Worm (Caenorhabditis elegans) whole organism, late embryonic: ENCODE measurements around the gene unc-68.

Experiments used
- C38D4.7 ChIP-seq: fragments of 200-800 bp; sonication (Bioruptor generic); optimal IDR thresholded peaks from 2 replicates; lab custom pipeline; 2018; ENCODE audit warnings: mild to moderate bottlenecking, missing genetic modification characterization, moderate library complexity, missing compliant biosample characterization
- F13H6.1 ChIP-seq: sonication (generic microtip); optimal IDR thresholded peaks from 2 replicates; lab custom pipeline; 2016; ENCODE audit warnings: missing genetic modification characterization, missing compliant biosample characterization
- K02D7.2 ChIP-seq: sonication (generic microtip); optimal IDR thresholded peaks from 2 replicates; lab custom pipeline; 2017; ENCODE audit warnings: mild to moderate bottlenecking, missing genetic modification characterization, missing compliant biosample characterization
- K09A11.1 ChIP-seq: sonication (generic microtip); optimal IDR thresholded peaks from 2 replicates; lab custom pipeline; 2017; ENCODE audit warnings: antibody characterized with exemption, mild to moderate bottlenecking, missing genetic modification characterization, missing compliant biosample characterization; ENCODE audit not compliant: insufficient read depth
- Y22D7AL.16 ChIP-seq: sonication (generic microtip); optimal IDR thresholded peaks from 2 replicates; lab custom pipeline; 2016; ENCODE audit warnings: missing genetic modification characterization, missing compliant biosample characterization
- ahr-1 ChIP-seq: sonication (generic microtip); optimal IDR thresholded peaks from 2 replicates; lab custom pipeline; 2016; ENCODE audit warnings: missing genetic modification characterization, missing compliant biosample characterization
- ceh-14 ChIP-seq: sonication (generic microtip); optimal IDR thresholded peaks from 2 replicates; lab custom pipeline; 2016; ENCODE audit warnings: missing genotype, missing genetic modification characterization, missing compliant biosample characterization
- ceh-19 ChIP-seq: fragments of 200-800 bp; sonication (Bioruptor generic); optimal IDR thresholded peaks from 2 replicates; lab custom pipeline; 2018; ENCODE audit warnings: mild to moderate bottlenecking, missing genetic modification characterization, missing compliant biosample characterization
- ceh-22 ChIP-seq: sonication (generic microtip); optimal IDR thresholded peaks from 2 replicates; lab custom pipeline; 2017; ENCODE audit warnings: missing biosample characterization, missing genetic modification characterization
- ceh-48 ChIP-seq: sonication (generic microtip); optimal IDR thresholded peaks from 2 replicates; lab custom pipeline; 2016; ENCODE audit warnings: missing genetic modification characterization, inconsistent platforms, missing compliant biosample characterization
- ceh-6 ChIP-seq: fragments of 200-800 bp; sonication (Bioruptor generic); optimal IDR thresholded peaks from 2 replicates; lab custom pipeline; 2018; ENCODE audit warnings: mild to moderate bottlenecking, missing genetic modification characterization, missing compliant biosample characterization
- elt-4 ChIP-seq: sonication (generic microtip); optimal IDR thresholded peaks from 2 replicates; lab custom pipeline; 2016; ENCODE audit warnings: missing genetic modification characterization, missing compliant biosample characterization
- eyg-1 ChIP-seq: sonication (generic microtip); optimal IDR thresholded peaks from 2 replicates; lab custom pipeline; 2016; ENCODE audit warnings: missing genotype, missing genetic modification characterization, missing compliant biosample characterization
- fkh-10 ChIP-seq: fragments of 150-350 bp; optimal IDR thresholded peaks from 2 replicates; lab custom pipeline; 2014; ENCODE audit warnings: missing biosample characterization, missing genetic modification reagents, missing genetic modification characterization
- fkh-6 ChIP-seq: sonication (generic microtip); optimal IDR thresholded peaks from 2 replicates; lab custom pipeline; 2016; ENCODE audit warnings: missing genetic modification characterization, missing compliant biosample characterization
- hlh-13 ChIP-seq: fragments of 200-800 bp; sonication (Bioruptor generic); optimal IDR thresholded peaks from 2 replicates; lab custom pipeline; 2018; ENCODE audit warnings: mild to moderate bottlenecking, missing genetic modification characterization, missing compliant biosample characterization
- hlh-6 ChIP-seq: sonication (generic microtip); optimal IDR thresholded peaks from 2 replicates; lab custom pipeline; 2016; ENCODE audit warnings: missing genotype, missing genetic modification characterization, missing compliant biosample characterization
- pag-3 ChIP-seq: sonication (generic microtip); optimal IDR thresholded peaks from 2 replicates; lab custom pipeline; 2016; ENCODE audit warnings: missing compliant biosample characterization, missing genetic modification characterization, borderline replicate concordance
- pat-9 ChIP-seq: fragments of 200-800 bp; sonication (Bioruptor generic); optimal IDR thresholded peaks from 2 replicates; lab custom pipeline; 2018; ENCODE audit warnings: mild to moderate bottlenecking, missing genetic modification characterization, moderate library complexity, missing compliant biosample characterization
- pax-1 ChIP-seq: fragments of 150-350 bp; optimal IDR thresholded peaks from 2 replicates; lab custom pipeline; 2014; ENCODE audit warnings: missing biosample characterization, missing genetic modification characterization
- pha-2 ChIP-seq: sonication (generic microtip); optimal IDR thresholded peaks from 2 replicates; lab custom pipeline; 2017; ENCODE audit warnings: mild to moderate bottlenecking, missing genetic modification characterization, missing compliant biosample characterization
- pha-4 ChIP-seq: fragments of 150-350 bp; optimal IDR thresholded peaks from 2 replicates; lab custom pipeline; 2018; ENCODE audit warnings: missing biosample characterization, missing genetic modification reagents, missing genetic modification characterization
- pqm-1 ChIP-seq: sonication (generic microtip); optimal IDR thresholded peaks from 2 replicates; lab custom pipeline; 2016; ENCODE audit warnings: missing genetic modification characterization, missing compliant biosample characterization
- pros-1 ChIP-seq: fragments of 150-350 bp; optimal IDR thresholded peaks from 2 replicates; lab custom pipeline; 2014; ENCODE audit warnings: missing biosample characterization, missing genetic modification reagents, missing genetic modification characterization
- ref-2 ChIP-seq: sonication (generic microtip); optimal IDR thresholded peaks from 2 replicates; lab custom pipeline; 2016; ENCODE audit warnings: missing genetic modification characterization, missing compliant biosample characterization
- syd-9 ChIP-seq: sonication (generic microtip); optimal IDR thresholded peaks from 2 replicates; lab custom pipeline; 2016; ENCODE audit warnings: mild to moderate bottlenecking, missing genetic modification characterization, moderate library complexity, missing compliant biosample characterization
- tbx-2 ChIP-seq: sonication (generic microtip); optimal IDR thresholded peaks from 2 replicates; lab custom pipeline; 2016; ENCODE audit warnings: missing genetic modification characterization, missing compliant biosample characterization
- tbx-7 ChIP-seq: sonication (generic microtip); optimal IDR thresholded peaks from 2 replicates; lab custom pipeline; 2016; ENCODE audit warnings: missing genotype, missing genetic modification characterization, missing compliant biosample characterization
- ttx-3 ChIP-seq: sonication (generic microtip); optimal IDR thresholded peaks from 2 replicates; lab custom pipeline; 2016; ENCODE audit warnings: missing genetic modification reagents, missing genetic modification characterization, missing compliant biosample characterization
- unc-3 ChIP-seq, 2 experiments: fragments of 200-800 bp in 1 of 2; sonication (Bioruptor generic) in 1 of 2; sonication (generic microtip) in 1 of 2; conservative IDR thresholded peaks in 1 of 2; optimal IDR thresholded peaks in 1 of 2; 2 replicates each; pipeline versions ENCODE4 v1.3.6 to Lab custom; 2016 to 2022; ENCODE audit warnings: missing compliant biosample characterization in 2 of 2, missing genetic modification characterization in 2 of 2, missing genetic modification reagents in 1 of 2
- unc-42 ChIP-seq: sonication (generic microtip); optimal IDR thresholded peaks from 2 replicates; lab custom pipeline; 2016; ENCODE audit warnings: missing genotype, missing genetic modification characterization, missing compliant biosample characterization
- unc-55 ChIP-seq: sonication (generic microtip); optimal IDR thresholded peaks from 2 replicates; lab custom pipeline; 2017; ENCODE audit warnings: missing biosample characterization, missing genetic modification reagents, missing genetic modification characterization
- unc-86 ChIP-seq: sonication (generic microtip); optimal IDR thresholded peaks from 2 replicates; lab custom pipeline; 2016; ENCODE audit warnings: missing genetic modification characterization, missing compliant biosample characterization
- zip-5 ChIP-seq: sonication (generic microtip); optimal IDR thresholded peaks from 2 replicates; lab custom pipeline; 2016; ENCODE audit warnings: missing genetic modification characterization, missing compliant biosample characterization
- ztf-16 ChIP-seq: sonication (generic microtip); optimal IDR thresholded peaks from 2 replicates; lab custom pipeline; 2017; ENCODE audit warnings: missing genetic modification characterization, missing compliant biosample characterization

unc-68 gene

DNA sequence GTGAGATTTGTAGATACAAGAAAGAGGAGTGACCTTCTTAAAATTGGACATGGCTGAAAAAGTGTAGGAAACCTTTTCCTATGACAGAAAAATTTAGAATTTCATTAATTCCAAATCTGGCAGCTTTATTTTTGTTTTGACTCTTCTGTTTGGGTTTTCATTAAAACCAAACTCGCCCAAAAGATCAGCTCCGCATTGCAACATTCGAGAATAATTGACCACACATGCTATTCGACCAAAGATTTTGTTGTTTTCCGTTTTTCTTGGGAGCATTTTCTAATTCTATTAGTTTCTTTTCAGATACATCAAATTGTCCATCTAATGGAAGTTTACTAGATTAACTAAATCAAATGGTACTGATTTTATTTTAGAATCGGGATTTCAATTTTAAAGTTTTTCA lies 27.4 kb upstream of the unc-68 start, which contains the start of gene mec-1:
Gene mec-1 (plus strand): TSS at position 301 of the 400 bp plus-strand sequence.
- no peak for TF ChIP-seq unc-55 (GFP tag; lab: Kevin White, UChicago)
- no peak for TF ChIP-seq pax-1 (tag; lab: Kevin White, UChicago)
- no peak for TF ChIP-seq ttx-3
- no peak for TF ChIP-seq ztf-16 (tag; lab: Kevin White, UChicago)
- TF ChIP-seq F13H6.1 (tag; lab: Kevin White, UChicago) = no peak
- TF ChIP-seq hlh-13 = no peak
- no peak for TF ChIP-seq tbx-7 (tag; lab: Kevin White, UChicago)
- no peak for TF ChIP-seq pros-1 (tag; lab: Kevin White, UChicago)
- no peak for TF ChIP-seq K02D7.2
- no peak for TF ChIP-seq K09A11.1 (tag; lab: Kevin White, UChicago)
- no peak for TF ChIP-seq fkh-6
- TF ChIP-seq elt-4 (tag; lab: Kevin White, UChicago) = no peak

DNA sequence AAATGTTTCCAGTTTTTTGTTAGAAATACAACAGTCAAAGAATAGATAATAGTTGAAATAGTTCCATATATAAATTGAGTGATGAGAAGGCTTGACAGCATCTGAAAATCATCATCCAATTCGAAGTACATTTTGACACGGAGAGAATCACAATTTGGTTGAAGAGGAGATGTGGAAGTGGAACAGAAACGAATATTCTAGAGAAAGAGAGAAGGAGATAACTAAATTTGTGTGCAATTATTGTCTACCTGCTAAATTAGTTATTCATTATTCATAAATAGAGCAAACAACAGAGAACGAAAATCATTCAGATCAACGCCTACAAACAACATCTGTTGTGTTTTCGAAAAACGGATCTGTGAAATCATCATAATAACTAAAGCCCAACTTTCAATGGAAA lies 25.0 kb upstream of the unc-68 start, which contains the start of gene srg-31:
Gene srg-31 (minus strand): TSS at position 101 of the 400 bp plus-strand sequence.
- TF ChIP-seq hlh-13 (no peak), ceh-22 (tag; lab: Kevin White, UChicago) (no peak), pha-4 (tag; lab: Kevin White, UChicago) (no peak), unc-55 (GFP tag; lab: Kevin White, UChicago) (no peak), tbx-2 (tag; lab: Kevin White, UChicago) (no peak), pax-1 (tag; lab: Kevin White, UChicago) (no peak), C38D4.7 (GFP tag; lab: Kevin White, UChicago) (no peak), ceh-14 (no peak), ahr-1 (tag; lab: Kevin White, UChicago) (no peak), ref-2 (tag; lab: Kevin White, UChicago) (no peak), pag-3 (tag; lab: Kevin White, UChicago) (no peak)

DNA sequence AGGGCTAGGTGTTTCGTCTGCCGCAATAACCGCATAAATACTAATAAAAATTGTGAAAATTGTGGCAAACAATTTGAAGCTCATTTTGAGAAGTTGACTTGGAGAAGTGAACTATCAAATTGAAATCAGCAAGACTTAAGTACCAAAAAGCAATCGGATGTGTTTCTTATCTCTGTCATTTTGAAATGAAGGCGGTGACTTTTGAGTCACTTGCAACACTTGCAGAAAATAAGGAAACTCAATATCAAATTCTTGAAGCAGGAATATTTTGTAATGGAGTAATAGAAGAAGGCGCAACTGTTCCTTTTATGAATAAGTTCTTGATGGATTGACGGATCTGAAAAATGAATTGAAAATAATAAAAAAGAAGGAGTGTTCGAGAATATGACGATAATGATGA lies 22.5 kb upstream of the unc-68 start, which contains the start of gene T07H8.11:
Gene T07H8.11 (minus strand): TSS at position 101 of the 400 bp plus-strand sequence.
- TF ChIP-seq zip-5 (tag; lab: Kevin White, UChicago) (no peak), hlh-6 (tag; lab: Kevin White, UChicago) (no peak), K02D7.2 (no peak), pha-2 (tag; lab: Kevin White, UChicago) (no peak), pat-9 (tag; lab: Kevin White, UChicago) (no peak), eyg-1 (tag; lab: Kevin White, UChicago) (no peak), ceh-48 (tag; lab: Kevin White, UChicago) (no peak), fkh-10 (GFP tag; lab: Kevin White, UChicago) (no peak), unc-55 (GFP tag; lab: Kevin White, UChicago) (no peak), Y22D7AL.16 (tag; lab: Kevin White, UChicago) (no peak), unc-3 (GFP tag; conservative IDR thresholded peaks at IDR 0.05; lab: Robert Waterston, UW) (no peak), unc-3 (tag; optimal IDR thresholded peaks at IDR 0.05; lab: Kevin White, UChicago) (no peak), ztf-16 (tag; lab: Kevin White, UChicago) (no peak), ceh-6 (GFP tag; lab: Kevin White, UChicago) (no peak), pqm-1 (tag; lab: Kevin White, UChicago) (no peak)

DNA sequence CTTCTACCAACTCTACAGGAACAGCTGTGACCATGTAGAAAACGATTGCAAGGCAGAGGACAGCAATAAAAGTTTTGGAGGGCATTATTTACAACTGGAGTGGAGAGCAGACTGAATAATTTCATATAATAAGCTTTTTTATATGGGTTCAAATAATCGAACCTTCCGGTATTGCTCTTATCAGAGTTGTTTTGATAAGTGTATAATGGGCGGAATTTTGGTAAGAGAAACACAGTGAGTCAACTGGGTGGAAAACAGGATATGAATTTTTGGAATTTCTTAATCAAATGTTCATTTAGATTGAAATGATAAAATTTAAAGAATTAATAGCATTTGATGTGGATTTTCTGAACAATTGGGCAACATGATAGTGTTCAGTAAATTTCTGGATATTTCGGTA lies 20.9 kb upstream of the unc-68 start, which contains the start of gene Y57E12B.11:
Gene Y57E12B.11 (minus strand): TSS at position 101 of the 400 bp plus-strand sequence.
- TF ChIP-seq unc-42 (tag; lab: Kevin White, UChicago) (no peak), pha-4 (tag; lab: Kevin White, UChicago) (no peak), ceh-48 (tag; lab: Kevin White, UChicago) (no peak), syd-9 (tag; lab: Kevin White, UChicago) (no peak), unc-86 (tag; lab: Kevin White, UChicago) (no peak), ceh-19 (GFP tag; lab: Kevin White, UChicago) (no peak), unc-55 (GFP tag; lab: Kevin White, UChicago) (no peak)
- TF ChIP-seq, all 69 proteins: peak for 0
